Fruit fly (Drosophila melanogaster): Measurements from ENCODE around the gene PNUTS.

Gene PNUTS

DNA sequence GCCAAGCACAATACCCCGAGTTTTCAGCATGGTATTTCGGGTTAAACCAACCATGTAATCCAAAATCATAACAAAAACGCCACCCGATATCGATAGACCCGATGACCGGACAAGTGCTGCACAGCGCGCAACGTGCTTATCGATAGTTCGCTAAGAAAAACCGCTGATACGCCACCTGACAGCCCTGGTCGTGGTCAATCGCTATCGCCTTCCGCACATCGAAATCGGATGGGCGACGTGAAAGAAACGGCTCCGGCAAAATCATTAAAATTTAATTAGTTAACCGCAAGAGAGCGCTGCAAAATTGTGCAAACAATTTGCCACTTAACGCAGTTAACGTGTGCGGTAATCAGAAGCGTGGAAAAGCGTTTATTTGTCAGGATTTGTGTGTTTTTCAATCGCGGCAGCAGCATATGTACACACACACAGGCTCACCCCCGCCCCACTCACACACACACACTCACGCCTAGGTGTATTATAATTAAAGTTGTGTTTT, 44.4 kb upstream of the PNUTS start, which contains the start of the genes CG3862 and dock (continued):
- TF ChIP-seq trh (GFP tag; optimal IDR thresholded peaks at IDR 0.05) = no peak
- peak; percentile 29 for TF ChIP-seq fd3F (GFP tag; optimal IDR thresholded peaks at IDR 0.05)
- peak; percentile 33 for TF ChIP-seq unpg (GFP tag; optimal IDR thresholded peaks at IDR 0.05)
- TF ChIP-seq ranshi (GFP tag; IDR thresholded peaks at IDR 0.05) = peak; percentile 49; the same call in 1 of the 2 replicates
- no peak for TF ChIP-seq Usf (GFP tag; optimal IDR thresholded peaks at IDR 0.05)
- TF ChIP-seq CG10209 (GFP tag; optimal IDR thresholded peaks at IDR 0.05) = no peak
- TF ChIP-seq CG18599 (GFP tag; optimal IDR thresholded peaks at IDR 0.05) = peak; percentile 45
- TF ChIP-seq CG18619 (GFP tag; optimal IDR thresholded peaks at IDR 0.05) = peak; percentile 42
- peak; percentile 56 for TF ChIP-seq CG7745 (tag; optimal IDR thresholded peaks at IDR 0.05)
- no peak for TF ChIP-seq GATAe (GFP tag; conservative IDR thresholded peaks at IDR 0.05)
- peak; percentile 77 for TF ChIP-seq zfh2 (GFP tag; optimal IDR thresholded peaks at IDR 0.05)
- TF ChIP-seq Oaz (GFP tag; IDR thresholded peaks at IDR 0.05) = no peak
- TF ChIP-seq CG3065 (GFP tag; optimal IDR thresholded peaks at IDR 0.05) = peak; percentile 31
- TF ChIP-seq pzg (GFP tag; optimal IDR thresholded peaks at IDR 0.05) = peak; percentile 98
- 0 out of 2 replicates have a peak, but pooled peaks have one; percentile 41 for TF ChIP-seq CG8765 (GFP tag; IDR thresholded peaks at IDR 0.05)
- peak; percentile 53 for TF ChIP-seq CG10147 (GFP tag; optimal IDR thresholded peaks at IDR 0.05)
- peak; percentile 82 for TF ChIP-seq her (GFP tag; optimal IDR thresholded peaks at IDR 0.05)
- TF ChIP-seq CG17361 (GFP tag; IDR thresholded peaks at IDR 0.05) = peak; percentile 51; the same call in 2 of the 3 replicates
- no peak for TF ChIP-seq CG14050 (GFP tag; IDR thresholded peaks at IDR 0.05)
- no peak for TF ChIP-seq fd102C (GFP tag; optimal IDR thresholded peaks at IDR 0.05)
- no peak for TF ChIP-seq CG1602 (GFP tag; optimal IDR thresholded peaks at IDR 0.05)
- TF ChIP-seq CG34422 (GFP tag; IDR thresholded peaks at IDR 0.05) = peak; percentile 79
- no peak for TF ChIP-seq CG11560 (tag; IDR thresholded peaks at IDR 0.05)
- TF ChIP-seq CG34376 (GFP tag; optimal IDR thresholded peaks at IDR 0.05) = peak; percentile 58
- TF ChIP-seq CG1024 (GFP tag; IDR thresholded peaks at IDR 0.05) = no peak
- no peak for TF ChIP-seq dan (GFP tag; IDR thresholded peaks at IDR 0.05)
- peak; percentile 3 for TF ChIP-seq Bteb2 (GFP tag; optimal IDR thresholded peaks at IDR 0.05)
- TF ChIP-seq CG10274 (GFP tag; optimal IDR thresholded peaks at IDR 0.05) = no peak
- peak; percentile 62 for TF ChIP-seq ems (GFP tag; optimal IDR thresholded peaks at IDR 0.05)
- TF ChIP-seq Elba2 (GFP tag; optimal IDR thresholded peaks at IDR 0.05) = no peak
- peak; percentile 81 for TF ChIP-seq lab (GFP tag; optimal IDR thresholded peaks at IDR 0.05)
- no peak for TF ChIP-seq Hey (tag; optimal IDR thresholded peaks at IDR 0.05)
- TF ChIP-seq CG3847 (GFP tag; IDR thresholded peaks at IDR 0.05) = peak; percentile 66
- TF ChIP-seq ftz-f1 (GFP tag; optimal IDR thresholded peaks at IDR 0.05) = peak; percentile 74
- TF ChIP-seq phol (tag; optimal IDR thresholded peaks at IDR 0.05) = peak; percentile 42
- no peak for TF ChIP-seq gce (GFP tag; IDR thresholded peaks at IDR 0.05)
- peak; percentile 26; the same call in 1 of the 2 replicates for TF ChIP-seq HLH3B (GFP tag; IDR thresholded peaks at IDR 0.05)
- no peak for TF ChIP-seq sc (optimal IDR thresholded peaks at IDR 0.05)
- no peak for TF ChIP-seq sc (GFP tag; optimal IDR thresholded peaks at IDR 0.05)
- TF ChIP-seq Ravus (GFP tag; IDR thresholded peaks at IDR 0.05) = no peak
- peak; percentile 83 for TF ChIP-seq Ets65A (GFP tag)
- peak; percentile 13; the same call in 1 of the 3 replicates for TF ChIP-seq so (GFP tag; IDR thresholded peaks at IDR 0.05)
- peak; percentile 95 for TF ChIP-seq BEAF-32 (GFP tag; optimal IDR thresholded peaks at IDR 0.05)
- TF ChIP-seq grn (GFP tag; optimal IDR thresholded peaks at IDR 0.05) = peak; percentile 67
- TF ChIP-seq dm (GFP tag; optimal IDR thresholded peaks at IDR 0.05) = peak; percentile 66
- peak; percentile 56 for TF ChIP-seq HLH54F (GFP tag; optimal IDR thresholded peaks at IDR 0.05)
- no peak for TF ChIP-seq lov (optimal IDR thresholded peaks at IDR 0.05)
- 0 out of 3 replicates have a peak, but pooled peaks have one; percentile 41 for TF ChIP-seq lov (GFP tag; IDR thresholded peaks at IDR 0.05)
- 0 out of 2 replicates have a peak, but pooled peaks have one; percentile 15 for TF ChIP-seq CG32767 (GFP tag; IDR thresholded peaks at IDR 0.05)
- TF ChIP-seq grau (tag; optimal IDR thresholded peaks at IDR 0.05) = peak; percentile 36
- TF ChIP-seq slbo (GFP tag; IDR thresholded peaks at IDR 0.05) = peak; percentile 75
- no peak for TF ChIP-seq Dfd (GFP tag; optimal IDR thresholded peaks at IDR 0.05)

All from whole organism, embryonic.